Worm (Caenorhabditis elegans): ENCODE results near the gene T26H5.10.

The T26H5.10 gene

ce11 chrV:15415951-15416350 is 27.7 kb downstream of the T26H5.10 start, which contains the start of gene srh-265:
TSS of gene srh-265 (plus strand) at chrV:15416251.
- TF ChIP-seq fkh-10 (GFP tag; optimal IDR thresholded peaks at IDR 0.05) (no peak), ceh-63 (GFP tag; optimal IDR thresholded peaks at IDR 0.05) (no peak), sptf-1 (tag; optimal IDR thresholded peaks at IDR 0.05) (no peak), nhr-19 (GFP tag; conservative IDR thresholded peaks at IDR 0.05) (no peak), elt-2 (tag; optimal IDR thresholded peaks at IDR 0.05) (no peak), lir-3 (tag; optimal IDR thresholded peaks at IDR 0.05; ENCODE audit: poor library complexity) (no peak), unc-30 (tag; optimal IDR thresholded peaks at IDR 0.05) (no peak), F16B12.6 (tag; optimal IDR thresholded peaks at IDR 0.05) (no peak), nhr-237 (tag; optimal IDR thresholded peaks at IDR 0.05) (no peak), unc-98 (GFP tag; IDR thresholded peaks at IDR 0.05) (no peak)

- TF ChIP-seq ztf-11 (tag; optimal IDR thresholded peaks at IDR 0.05): no peak
- no peak for TF ChIP-seq ces-1 (GFP tag; optimal IDR thresholded peaks at IDR 0.05)
- TF ChIP-seq alr-1 (tag; optimal IDR thresholded peaks at IDR 0.05; ENCODE audit: borderline replicate concordance): no peak
Measured at ce11 chrV:15413847-15414246, 29.8 kb downstream of the T26H5.10 start, which contains the start of gene srh-264. TSS of gene srh-264 (plus strand) at chrV:15414147.

ce11 chrV:15412625-15413024 is 31.0 kb downstream of the T26H5.10 start, which contains the start of gene srbc-63:
TSS of gene srbc-63 (minus strand) at chrV:15412725.
- TF ChIP-seq tlp-1 (tag; optimal IDR thresholded peaks at IDR 0.05): no peak
- no peak for TF ChIP-seq zip-4 (GFP tag; optimal IDR thresholded peaks at IDR 0.05)
- TF ChIP-seq sptf-1 (tag; optimal IDR thresholded peaks at IDR 0.05): no peak
- TF ChIP-seq dsc-1 (tag; optimal IDR thresholded peaks at IDR 0.05): no peak
- no peak for TF ChIP-seq nhr-20 (tag; optimal IDR thresholded peaks at IDR 0.05)
- no peak for TF ChIP-seq C04F5.9 (tag; optimal IDR thresholded peaks at IDR 0.05)
- TF ChIP-seq elt-3 (tag; optimal IDR thresholded peaks at IDR 0.05): no peak
- no peak for TF ChIP-seq nhr-85 (tag)
- no peak for TF ChIP-seq C16A3.4 (tag; optimal IDR thresholded peaks at IDR 0.05)
- TF ChIP-seq xbp-1 (tag; optimal IDR thresholded peaks at IDR 0.05): no peak
- no peak for TF ChIP-seq hpl-2 (GFP tag; optimal IDR thresholded peaks at IDR 0.05)

- TF ChIP-seq pax-3 (tag; optimal IDR thresholded peaks at IDR 0.05) (no peak), hlh-17 (GFP tag; optimal IDR thresholded peaks at IDR 0.05; ENCODE audit: borderline replicate concordance) (no peak), lin-15B (tag; optimal IDR thresholded peaks at IDR 0.05) (no peak), aly-2 (tag; optimal IDR thresholded peaks at IDR 0.05) (no peak), tbx-2 (tag; optimal IDR thresholded peaks at IDR 0.05) (no peak), fkh-4 (tag; optimal IDR thresholded peaks at IDR 0.05; ENCODE audit: borderline replicate concordance) (no peak), ceh-8 (GFP tag; optimal IDR thresholded peaks at IDR 0.05) (no peak)
Measured at ce11 chrV:15406928-15407327, 36.7 kb downstream of the T26H5.10 start, which contains the start of gene srh-257. TSS of gene srh-257 (plus strand) at chrV:15407228.

- TF ChIP-seq elt-2 (tag; optimal IDR thresholded peaks at IDR 0.05) (no peak), grh-1 (GFP tag; IDR thresholded peaks at IDR 0.05) (no peak), pqm-1 (tag; optimal IDR thresholded peaks at IDR 0.05) (no peak), ztf-11 (tag; optimal IDR thresholded peaks at IDR 0.05) (no peak), lsy-2 (tag; optimal IDR thresholded peaks at IDR 0.05) (no peak), egl-13 (tag; optimal IDR thresholded peaks at IDR 0.05) (no peak)
Measured at ce11 chrV:15404859-15405258, 38.7 kb downstream of the T26H5.10 start, which contains the start of gene srh-258. TSS of gene srh-258 (plus strand) at chrV:15405159.

Measured in whole organism, L1 larva.